Fruit fly (Drosophila melanogaster) whole organism, wandering third instar larva: Measurements from ENCODE around the gene CG34134.

Experiments used
- Hr78 ChIP-seq: fragments of >200 bp; optimal IDR thresholded peaks from 2 replicates; lab custom pipeline; 2017; ENCODE audit warnings: missing biosample characterization, missing genetic modification characterization
- Hr83 ChIP-seq: fragments of 200-300 bp; sonication (Bioruptor generic); optimal IDR thresholded peaks from 2 replicates; lab custom pipeline; 2016; ENCODE audit warnings: missing biosample characterization, mild to moderate bottlenecking, missing genetic modification characterization, moderate library complexity; ENCODE audit not compliant: poor library complexity, severe bottlenecking
- Sp1 ChIP-seq: fragments of 200-800 bp; sonication (Bioruptor generic); optimal IDR thresholded peaks from 3 replicates; lab custom pipeline; 2019; ENCODE audit warnings: missing biosample characterization, mild to moderate bottlenecking, missing genetic modification characterization, moderate library complexity

DNA sequence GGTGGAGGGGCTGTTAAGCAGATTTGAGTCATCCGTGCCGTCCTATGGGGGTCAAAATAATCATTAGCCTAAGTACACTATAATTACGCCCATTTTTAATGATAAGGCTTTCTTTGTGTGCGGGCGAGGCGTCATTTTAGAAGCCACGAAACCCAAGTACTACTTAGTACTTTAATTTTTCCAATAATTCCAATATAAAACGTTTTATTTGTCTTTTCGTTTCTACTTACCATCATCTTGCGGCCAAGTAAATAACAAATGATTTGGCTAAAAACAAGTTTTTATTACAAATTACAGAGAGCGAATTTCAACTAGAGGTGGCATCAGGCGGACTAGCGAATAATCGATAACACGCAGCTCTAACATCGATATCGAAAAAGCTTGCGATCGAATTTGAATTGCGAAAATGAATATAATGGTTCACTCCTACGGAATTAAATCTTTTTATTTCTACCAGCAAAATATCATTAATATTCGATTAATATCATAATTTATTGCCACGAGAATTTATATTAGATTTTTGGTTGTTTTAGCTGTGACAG lies 29.9 kb upstream of the CG34134 start, which contains the start of gene Snx6:
- TF ChIP-seq Hr78 (GFP tag; lab: Kevin White, UChicago) (no peak), Sp1 (GFP tag; lab: Kevin White, UChicago) (no peak), Hr83 (GFP tag; lab: Kevin White, UChicago) (no peak)
